Fruit fly (Drosophila melanogaster) whole organism, embryonic: ENCODE measurements around the gene CG42494.

Source experiments
- B-H1 ChIP-seq: fragments of 200-800 bp; sonication (Bioruptor generic); IDR thresholded peaks from 3 replicates; pipeline ENCODE4 v1.3.6; 2022; ENCODE audit warnings: missing biosample characterization, missing genetic modification characterization
- C15 ChIP-seq: fragments of 200-800 bp; sonication (Bioruptor generic); IDR thresholded peaks from 3 replicates; pipeline ENCODE4 v1.3.6; 2022; ENCODE audit warnings: missing biosample characterization, missing genetic modification characterization
- CG11723 ChIP-seq: fragments of 200-800 bp; sonication (Bioruptor generic); optimal IDR thresholded peaks from 2 replicates; lab custom pipeline; 2017; ENCODE audit warnings: missing biosample characterization, mild to moderate bottlenecking, missing genetic modification characterization
- CG12104 ChIP-seq: fragments of 200-800 bp; sonication (Bioruptor generic); optimal IDR thresholded peaks from 3 replicates; lab custom pipeline; 2016; ENCODE audit warnings: missing biosample characterization, missing genetic modification characterization
- CG12769 ChIP-seq: fragments of 200-800 bp; sonication (Bioruptor generic); optimal IDR thresholded peaks from 2 replicates; lab custom pipeline; 2019; ENCODE audit warnings: missing biosample characterization, mild to moderate bottlenecking, missing genetic modification characterization, moderate library complexity
- CG13775 ChIP-seq: fragments of 200-800 bp; sonication (Bioruptor generic); optimal IDR thresholded peaks from 3 replicates; lab custom pipeline; 2017; ENCODE audit warnings: missing biosample characterization, mild to moderate bottlenecking, missing genetic modification characterization
- CG15601 ChIP-seq: fragments of 200-800 bp; sonication (Bioruptor generic); optimal IDR thresholded peaks from 3 replicates; lab custom pipeline; 2019; ENCODE audit warnings: missing biosample characterization, mild to moderate bottlenecking, missing genetic modification characterization, moderate library complexity
- CG18599 ChIP-seq: fragments of 200-800 bp; sonication (Bioruptor generic); optimal IDR thresholded peaks from 3 replicates; lab custom pipeline; 2017; ENCODE audit warnings: missing biosample characterization, missing genetic modification characterization, mild to moderate bottlenecking, moderate library complexity, missing genetic modification reagents
- CG2120 ChIP-seq: fragments of 200-800 bp; sonication (Bioruptor generic); optimal IDR thresholded peaks from 3 replicates; lab custom pipeline; 2016; ENCODE audit warnings: missing biosample characterization, missing genetic modification characterization
- CG32532 ChIP-seq: fragments of 200-800 bp; sonication (Bioruptor generic); IDR thresholded peaks from 2 replicates; pipeline ENCODE4 v1.3.6; 2022; ENCODE audit warnings: missing biosample characterization, missing genetic modification characterization
- CG33213 ChIP-seq: fragments of 200-800 bp; sonication (Bioruptor generic); optimal IDR thresholded peaks from 3 replicates; lab custom pipeline; 2016; ENCODE audit warnings: missing biosample characterization, missing genetic modification characterization
- CG3847 ChIP-seq: fragments of 200-800 bp; sonication (Bioruptor generic); IDR thresholded peaks from 2 replicates; pipeline ENCODE4 v1.3.6; 2022; ENCODE audit warnings: missing biosample characterization, missing genetic modification characterization
- CG4282 ChIP-seq: fragments of 200-800 bp; sonication (Bioruptor generic); optimal IDR thresholded peaks from 2 replicates; lab custom pipeline; 2016; ENCODE audit warnings: missing biosample characterization, missing genetic modification characterization
- CG4424 ChIP-seq: fragments of 200-800 bp; sonication (Bioruptor generic); optimal IDR thresholded peaks from 3 replicates; lab custom pipeline; 2016; ENCODE audit warnings: missing biosample characterization, missing genetic modification characterization
- CG4617 ChIP-seq: fragments of 200-800 bp; sonication (Bioruptor generic); optimal IDR thresholded peaks from 3 replicates; lab custom pipeline; 2016; ENCODE audit warnings: missing biosample characterization, missing genetic modification characterization, borderline replicate concordance
- CG4730 ChIP-seq: fragments of 200-800 bp; sonication (Bioruptor generic); IDR thresholded peaks from 2 replicates; pipeline ENCODE4 v1.3.6; 2022; ENCODE audit warnings: missing biosample characterization, missing genetic modification characterization
- CG6813 ChIP-seq: fragments of 200-800 bp; sonication (Bioruptor generic); optimal IDR thresholded peaks from 2 replicates; lab custom pipeline; 2017; ENCODE audit warnings: missing biosample characterization, missing genetic modification characterization, mild to moderate bottlenecking, moderate library complexity, missing genetic modification reagents
- CG9797 ChIP-seq: fragments of 200-800 bp; sonication (Bioruptor generic); optimal IDR thresholded peaks from 3 replicates; lab custom pipeline; 2018; ENCODE audit warnings: missing biosample characterization, mild to moderate bottlenecking, missing genetic modification characterization
- Chrac-16 ChIP-seq: fragments of 200-800 bp; sonication (Bioruptor generic); optimal IDR thresholded peaks from 3 replicates; lab custom pipeline; 2016; ENCODE audit warnings: missing biosample characterization, missing genetic modification characterization
- D19A ChIP-seq: fragments of 200-800 bp; optimal IDR thresholded peaks from 3 replicates; lab custom pipeline; 2019; ENCODE audit warnings: missing biosample characterization, mild to moderate bottlenecking, missing genetic modification characterization, moderate library complexity
- Gug ChIP-seq: fragments of 200-800 bp; sonication (Bioruptor generic); IDR thresholded peaks from 4 replicates; pipeline ENCODE4 v1.3.6; 2022; ENCODE audit warnings: missing biosample characterization, missing genetic modification characterization
- H2.0 ChIP-seq: fragments of 200-800 bp; sonication (Bioruptor generic); IDR thresholded peaks from 2 replicates; pipeline ENCODE4 v1.3.6; 2022; ENCODE audit warnings: missing biosample characterization, missing genetic modification characterization
- Hmr ChIP-seq: fragments of 200-800 bp; sonication (Bioruptor generic); optimal IDR thresholded peaks from 3 replicates; lab custom pipeline; 2017; ENCODE audit warnings: mild to moderate bottlenecking, missing biosample characterization, missing genetic modification reagents, missing genetic modification characterization
- Max ChIP-seq: fragments of 200-800 bp; sonication (Bioruptor generic); optimal IDR thresholded peaks from 2 replicates; lab custom pipeline; 2016; ENCODE audit warnings: missing biosample characterization, mild to moderate bottlenecking, missing genetic modification characterization
- NK7.1 ChIP-seq: fragments of 200-800 bp; sonication (Bioruptor generic); optimal IDR thresholded peaks from 3 replicates; lab custom pipeline; 2016; ENCODE audit warnings: missing biosample characterization, missing genetic modification characterization
- Nf-YC ChIP-seq: fragments of 200-800 bp; optimal IDR thresholded peaks from 3 replicates; lab custom pipeline; 2019; ENCODE audit warnings: missing biosample characterization, mild to moderate bottlenecking, missing genetic modification characterization, moderate library complexity
- NfI ChIP-seq: fragments of 200-800 bp; sonication (Bioruptor generic); optimal IDR thresholded peaks from 3 replicates; lab custom pipeline; 2018; ENCODE audit warnings: missing biosample characterization, mild to moderate bottlenecking, missing genetic modification characterization, moderate library complexity
- Ravus ChIP-seq: fragments of 200-800 bp; sonication (Bioruptor generic); IDR thresholded peaks from 2 replicates; pipeline ENCODE4 v1.3.6; 2022; ENCODE audit warnings: missing biosample characterization, missing genetic modification characterization
- Six4 ChIP-seq: fragments of 200-800 bp; sonication (Bioruptor generic); optimal IDR thresholded peaks from 2 replicates; lab custom pipeline; 2016; ENCODE audit warnings: missing biosample characterization, missing genetic modification characterization
- ab ChIP-seq: fragments of 200-800 bp; sonication (Bioruptor generic); optimal IDR thresholded peaks from 2 replicates; lab custom pipeline; 2016; ENCODE audit warnings: missing biosample characterization, missing genetic modification characterization
- ac ChIP-seq: fragments of 200-800 bp; sonication (Bioruptor generic); optimal IDR thresholded peaks from 3 replicates; lab custom pipeline; 2017; ENCODE audit warnings: missing biosample characterization, mild to moderate bottlenecking, missing genetic modification characterization
- ase ChIP-seq: fragments of 200-800 bp; sonication (Bioruptor generic); IDR thresholded peaks from 3 replicates; pipeline ENCODE4 v1.3.6; 2022; ENCODE audit warnings: missing biosample characterization, missing genetic modification characterization
- br ChIP-seq: fragments of >200 bp; optimal IDR thresholded peaks from 2 replicates; lab custom pipeline; 2017
- chn ChIP-seq: fragments of 200-800 bp; sonication (Bioruptor generic); optimal IDR thresholded peaks from 2 replicates; lab custom pipeline; 2016; ENCODE audit warnings: missing biosample characterization, missing genetic modification characterization
- corto ChIP-seq: fragments of 200-800 bp; sonication (Bioruptor generic); optimal IDR thresholded peaks from 2 replicates; lab custom pipeline; 2016; ENCODE audit warnings: missing biosample characterization, mild to moderate bottlenecking, missing genetic modification characterization, moderate library complexity
- crc ChIP-seq: fragments of 200-800 bp; sonication (Bioruptor generic); optimal IDR thresholded peaks from 2 replicates; lab custom pipeline; 2016; ENCODE audit warnings: missing biosample characterization, missing genetic modification characterization
- crol ChIP-seq: fragments of 200-800 bp; sonication (Bioruptor generic); IDR thresholded peaks from 2 replicates; pipeline ENCODE4 v1.3.6; 2022; ENCODE audit warnings: missing biosample characterization, missing genetic modification characterization
- dimm ChIP-seq: fragments of 200-800 bp; sonication (Bioruptor generic); IDR thresholded peaks from 2 replicates; pipeline ENCODE4 v1.3.6; 2022; ENCODE audit warnings: missing biosample characterization, missing genetic modification characterization
- gsb-n ChIP-seq: fragments of 200-800 bp; sonication (Bioruptor generic); optimal IDR thresholded peaks from 3 replicates; lab custom pipeline; 2018; ENCODE audit warnings: missing biosample characterization, mild to moderate bottlenecking, missing genetic modification characterization
- jigr1 ChIP-seq: fragments of 200-800 bp; sonication (Bioruptor generic); IDR thresholded peaks from 3 replicates; pipeline ENCODE4 v1.3.6; 2022; ENCODE audit warnings: missing biosample characterization, missing genetic modification characterization
- nerfin-2 ChIP-seq: fragments of 200-800 bp; sonication (Bioruptor generic); IDR thresholded peaks from 2 replicates; pipeline ENCODE4 v1.3.6; 2022; ENCODE audit warnings: missing biosample characterization, missing genetic modification characterization; ENCODE audit not compliant: partially characterized antibody
- run ChIP-seq: fragments of 200-800 bp; sonication (Bioruptor generic); optimal IDR thresholded peaks from 3 replicates; lab custom pipeline; 2018; ENCODE audit warnings: missing biosample characterization, mild to moderate bottlenecking, missing genetic modification characterization
- shn ChIP-seq: fragments of 200-800 bp; sonication (Bioruptor generic); optimal IDR thresholded peaks from 3 replicates; lab custom pipeline; 2016; ENCODE audit warnings: missing biosample characterization, missing genetic modification characterization
- so ChIP-seq: fragments of 200-800 bp; sonication (Bioruptor generic); IDR thresholded peaks from 3 replicates; pipeline ENCODE4 v1.3.6; 2022; ENCODE audit warnings: missing biosample characterization, missing genetic modification characterization
- stc ChIP-seq: fragments of 200-800 bp; sonication (Bioruptor generic); IDR thresholded peaks from 2 replicates; pipeline ENCODE4 v1.3.6; 2022; ENCODE audit warnings: missing biosample characterization, missing genetic modification characterization
- tgo ChIP-seq: fragments of 200-800 bp; sonication (Bioruptor generic); IDR thresholded peaks from 3 replicates; pipeline ENCODE4 v1.3.6; 2022; ENCODE audit warnings: missing biosample characterization, missing genetic modification characterization
- trh ChIP-seq: fragments of 200-800 bp; sonication (Bioruptor generic); optimal IDR thresholded peaks from 2 replicates; lab custom pipeline; 2016; ENCODE audit warnings: missing biosample characterization, missing genetic modification characterization
- tup ChIP-seq: fragments of 200-800 bp; sonication (Bioruptor generic); optimal IDR thresholded peaks from 2 replicates; lab custom pipeline; 2016; ENCODE audit warnings: missing biosample characterization, mild to moderate bottlenecking, missing genetic modification characterization, moderate library complexity
- zen2 ChIP-seq: fragments of 200-800 bp; sonication (Bioruptor generic); IDR thresholded peaks from 3 replicates; pipeline ENCODE4 v1.3.6; 2022; ENCODE audit warnings: missing biosample characterization, missing genetic modification characterization; ENCODE audit not compliant: partially characterized antibody

CG42494 gene

dm6 chr3L:3148125-3149059, 35.8 kb upstream of the CG42494 start, which contains the start of the genes Usp5 and BtbVII (continued):
- peak; percentile 27 for TF ChIP-seq corto (GFP tag; lab: Kevin White, UChicago)
- TF ChIP-seq CG18599 (GFP tag; lab: Kevin White, UChicago), result no peak
- TF ChIP-seq so, result 0 out of 3 replicates have a peak, but pooled peaks have one; percentile 7
- TF ChIP-seq Nf-YC (tag; lab: Kevin White, UChicago), result peak; percentile 2
- TF ChIP-seq ab (GFP tag; lab: Kevin White, UChicago), result no peak
- TF ChIP-seq Ravus, result no peak
- TF ChIP-seq Chrac-16 (GFP tag; lab: Kevin White, UChicago), result peak; percentile 62
- no peak for TF ChIP-seq CG4730
- TF ChIP-seq CG11723 (GFP tag; lab: Kevin White, UChicago), result no peak
- TF ChIP-seq CG3847 (GFP tag; lab: Robert Waterston, UW), result peak; percentile 68
- peak; percentile 54 for TF ChIP-seq CG15601 (tag; lab: Kevin White, UChicago)
- TF ChIP-seq run (tag; lab: Kevin White, UChicago), result no peak
- TF ChIP-seq stc (GFP tag; lab: Robert Waterston, UW), result no peak
- TF ChIP-seq CG4424 (GFP tag; lab: Kevin White, UChicago), result peak; percentile 28
- peak; percentile 74 for TF ChIP-seq shn (GFP tag; lab: Kevin White, UChicago)
- TF ChIP-seq tgo (GFP tag; lab: Robert Waterston, UW), result peak; percentile 60; the same call in 1 of the 3 replicates
- TF ChIP-seq D19A (tag; lab: Kevin White, UChicago), result no peak
- TF ChIP-seq chn (GFP tag; lab: Kevin White, UChicago), result peak; percentile 87
- TF ChIP-seq Hmr, result peak; percentile 50
- peak; percentile 32 for TF ChIP-seq NK7.1 (GFP tag; lab: Kevin White, UChicago)
- peak; percentile 81 for TF ChIP-seq CG9797
- TF ChIP-seq Gug (GFP tag; lab: Robert Waterston, UW), result peak; percentile 65; the same call in 2 of the 4 replicates
- TF ChIP-seq C15 (GFP tag; lab: Robert Waterston, UW), result no peak
- TF ChIP-seq trh (GFP tag; lab: Kevin White, UChicago), result no peak
- TF ChIP-seq nerfin-2 (GFP tag; lab: Robert Waterston, UW), result peak; percentile 85
- TF ChIP-seq ac (GFP tag; lab: Kevin White, UChicago), result peak; percentile 67
- peak; percentile 40; the same call in 1 of the 3 replicates for TF ChIP-seq B-H1 (GFP tag; lab: Robert Waterston, UW)
- TF ChIP-seq crol (GFP tag; lab: Robert Waterston, UW), result no peak
- peak; percentile 22 for TF ChIP-seq crc
- no peak for TF ChIP-seq CG6813 (GFP tag; lab: Kevin White, UChicago)
- peak; percentile 43 for TF ChIP-seq Max
- peak; percentile 54 for TF ChIP-seq NfI (GFP tag; lab: Kevin White, UChicago)
- TF ChIP-seq ase, result no peak; the same call in 2 of the 3 replicates
- TF ChIP-seq CG33213 (GFP tag; lab: Kevin White, UChicago), result peak; percentile 37
- TF ChIP-seq CG4282 (GFP tag; lab: Kevin White, UChicago), result peak; percentile 20
- no peak for TF ChIP-seq jigr1
- TF ChIP-seq dimm (GFP tag; lab: Robert Waterston, UW), result no peak
- peak; percentile 84 for TF ChIP-seq CG2120 (GFP tag; lab: Kevin White, UChicago)
- peak; percentile 68 for TF ChIP-seq CG32532
- peak; percentile 49 for TF ChIP-seq tup (GFP tag; lab: Kevin White, UChicago)
- TF ChIP-seq gsb-n, result no peak
- peak; percentile 97 for TF ChIP-seq zen2 (GFP tag; lab: Robert Waterston, UW)
- TF ChIP-seq H2.0 (GFP tag; lab: Robert Waterston, UW), result peak; percentile 47; the same call in 1 of the 2 replicates
- TF ChIP-seq br, result no peak
- TF ChIP-seq CG12769 (tag; lab: Kevin White, UChicago), result peak; percentile 78
- TF ChIP-seq Six4 (GFP tag; lab: Kevin White, UChicago), result peak; percentile 64
- peak; percentile 50 for TF ChIP-seq CG4617 (GFP tag; lab: Kevin White, UChicago)
- peak; percentile 70 for TF ChIP-seq CG13775 (GFP tag; lab: Kevin White, UChicago)
- no peak for TF ChIP-seq CG12104 (GFP tag; lab: Kevin White, UChicago)
